Fruit fly (Drosophila melanogaster) whole organism, pupa: Measurements from ENCODE around the gene Srrm1.

Experiments used
- CG10348 ChIP-seq: fragments of 200-800 bp; sonication (Bioruptor generic); IDR thresholded peaks from 2 replicates; pipeline ENCODE4 v1.3.6; 2022; ENCODE audit warnings: missing biosample characterization, missing genetic modification characterization
- CG12605 ChIP-seq: fragments of 200-800 bp; sonication (Bioruptor generic); IDR thresholded peaks from 2 replicates; pipeline ENCODE4 v1.3.6; 2022; ENCODE audit warnings: missing biosample characterization, missing genetic modification characterization
- CG13204 ChIP-seq: fragments of 200-800 bp; sonication (Bioruptor generic); optimal IDR thresholded peaks from 2 replicates; lab custom pipeline; 2018; ENCODE audit warnings: missing biosample characterization, mild to moderate bottlenecking, missing genetic modification characterization, moderate library complexity
- CG14655 ChIP-seq: fragments of 200-800 bp; sonication (Bioruptor generic); optimal IDR thresholded peaks from 3 replicates; lab custom pipeline; 2017; ENCODE audit warnings: mild to moderate bottlenecking, missing biosample characterization, missing genetic modification reagents, missing genetic modification characterization
- CG15710 ChIP-seq: fragments of 200-800 bp; sonication (Bioruptor generic); optimal IDR thresholded peaks from 2 replicates; lab custom pipeline; 2018; ENCODE audit warnings: missing biosample characterization, mild to moderate bottlenecking, missing genetic modification characterization, moderate library complexity
- CG17806 ChIP-seq: fragments of 200-800 bp; sonication (Bioruptor generic); optimal IDR thresholded peaks from 2 replicates; lab custom pipeline; 2018; ENCODE audit warnings: missing biosample characterization, mild to moderate bottlenecking, missing genetic modification characterization, moderate library complexity
- CG32121 ChIP-seq: fragments of 200-800 bp; sonication (Bioruptor generic); IDR thresholded peaks from 2 replicates; pipeline ENCODE4 v1.3.6; 2022; ENCODE audit warnings: missing biosample characterization, missing genetic modification characterization
- CG34367 ChIP-seq: fragments of 200-800 bp; sonication (Bioruptor generic); optimal IDR thresholded peaks from 2 replicates; lab custom pipeline; 2018; ENCODE audit warnings: missing biosample characterization, mild to moderate bottlenecking, missing genetic modification characterization
- CG4496 ChIP-seq: fragments of 200-800 bp; sonication (Bioruptor generic); IDR thresholded peaks from 3 replicates; pipeline ENCODE4 v1.3.6; 2022; ENCODE audit warnings: missing biosample characterization, missing genetic modification characterization
- CG8159 ChIP-seq: fragments of 200-800 bp; sonication (Bioruptor generic); optimal IDR thresholded peaks from 3 replicates; lab custom pipeline; 2018; ENCODE audit warnings: missing biosample characterization, mild to moderate bottlenecking, missing genetic modification characterization, moderate library complexity
- CG8301 ChIP-seq: fragments of 200-800 bp; sonication (Bioruptor generic); optimal IDR thresholded peaks from 2 replicates; lab custom pipeline; 2018; ENCODE audit warnings: missing biosample characterization, mild to moderate bottlenecking, missing genetic modification characterization
- CG9948 ChIP-seq: fragments of 200-800 bp; sonication (Bioruptor generic); optimal IDR thresholded peaks from 2 replicates; lab custom pipeline; 2018; ENCODE audit warnings: missing biosample characterization, mild to moderate bottlenecking, missing genetic modification characterization, moderate library complexity
- D1 ChIP-seq: fragments of 200-800 bp; sonication (Bioruptor generic); optimal IDR thresholded peaks from 2 replicates; lab custom pipeline; 2018; ENCODE audit warnings: missing biosample characterization, mild to moderate bottlenecking, missing genetic modification characterization, moderate library complexity
- EcR ChIP-seq: fragments of 200-800 bp; sonication (Bioruptor generic); optimal IDR thresholded peaks from 3 replicates; lab custom pipeline; 2019; ENCODE audit warnings: missing biosample characterization, missing genetic modification characterization, mild to moderate bottlenecking, moderate library complexity, missing genetic modification reagents
- Ets98B ChIP-seq: fragments of 200-800 bp; sonication (Bioruptor generic); IDR thresholded peaks from 2 replicates; pipeline ENCODE4 v1.3.6; 2022; ENCODE audit warnings: missing biosample characterization, missing genetic modification characterization
- Pif1A ChIP-seq: fragments of 200-800 bp; sonication (Bioruptor generic); optimal IDR thresholded peaks from 3 replicates; lab custom pipeline; 2016; ENCODE audit warnings: missing biosample characterization, missing genetic modification characterization
- Pif1B ChIP-seq: fragments of 200-800 bp; sonication (Bioruptor generic); optimal IDR thresholded peaks from 3 replicates; lab custom pipeline; 2016; ENCODE audit warnings: missing biosample characterization, missing genetic modification characterization
- Snoo ChIP-seq: fragments of 200-800 bp; sonication (Bioruptor generic); optimal IDR thresholded peaks from 3 replicates; lab custom pipeline; 2017; ENCODE audit warnings: missing biosample characterization, mild to moderate bottlenecking, missing genetic modification characterization, inconsistent platforms
- fd96Ca ChIP-seq: fragments of 200-800 bp; sonication (Bioruptor generic); IDR thresholded peaks from 3 replicates; pipeline ENCODE4 v1.3.6; 2022; ENCODE audit warnings: missing biosample characterization, missing genetic modification characterization
- gl ChIP-seq: fragments of 200-800 bp; sonication (Bioruptor generic); optimal IDR thresholded peaks from 2 replicates; lab custom pipeline; 2018; ENCODE audit warnings: missing biosample characterization, mild to moderate bottlenecking, missing genetic modification characterization
- rn ChIP-seq: fragments of 200-800 bp; sonication (Bioruptor generic); IDR thresholded peaks from 2 replicates; pipeline ENCODE4 v1.3.6; 2022; ENCODE audit warnings: missing biosample characterization, missing genetic modification characterization

Gene Srrm1

DNA sequence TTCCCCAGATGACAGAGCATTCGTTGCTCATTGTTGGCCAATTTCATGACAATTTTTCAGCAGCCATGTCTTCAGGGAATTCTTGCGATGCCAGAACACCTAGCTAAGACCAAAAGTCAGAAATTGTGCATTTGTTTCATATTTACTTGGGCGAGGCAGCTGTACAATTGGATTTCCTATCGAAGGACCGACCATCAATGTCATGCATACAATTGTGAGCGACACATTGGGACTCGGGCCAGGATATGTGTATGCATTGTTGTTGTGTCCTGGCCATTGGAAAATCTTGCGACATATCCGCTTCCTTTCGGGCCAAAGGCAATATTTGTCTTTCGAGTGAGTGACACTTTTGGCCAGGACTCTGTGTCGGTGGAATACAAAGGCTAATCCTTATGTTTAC lies 40.7 kb downstream of the Srrm1 start:
- TF ChIP-seq D1 (tag; lab: Kevin White, UChicago) (no peak), CG8301 (no peak)

- TF ChIP-seq CG12605 (GFP tag; lab: Robert Waterston, UW), result no peak
- no peak for TF ChIP-seq CG4496 (GFP tag; lab: Robert Waterston, UW)
- TF ChIP-seq CG14655, result no peak
- TF ChIP-seq Pif1B, result no peak
- TF ChIP-seq fd96Ca (GFP tag; lab: Robert Waterston, UW), result no peak
- no peak for TF ChIP-seq CG8301
- TF ChIP-seq CG9948 (tag; lab: Kevin White, UChicago), result no peak
- TF ChIP-seq EcR, result no peak
- no peak for TF ChIP-seq rn (GFP tag; lab: Robert Waterston, UW)
- no peak for TF ChIP-seq CG10348 (GFP tag; lab: Robert Waterston, UW)
- no peak for TF ChIP-seq CG32121 (GFP tag; lab: Robert Waterston, UW)
These were observed 43.8 kb downstream of the Srrm1 start for dm6 chr3L:13080418-13080817.

- TF ChIP-seq CG32121 (GFP tag; lab: Robert Waterston, UW) (no peak), CG14655 (no peak), CG9948 (tag; lab: Kevin White, UChicago) (no peak), EcR (no peak), rn (GFP tag; lab: Robert Waterston, UW) (no peak), CG17806 (tag; lab: Kevin White, UChicago) (no peak), Ets98B (GFP tag; lab: Robert Waterston, UW) (no peak), Pif1B (no peak)
These were observed 44.8 kb downstream of the Srrm1 start for dm6 chr3L:13081284-13081937.

dm6 chr3L:13083432-13083831 lies 46.8 kb downstream of the Srrm1 start:
- TF ChIP-seq gl (no peak), CG15710 (tag; lab: Kevin White, UChicago) (no peak), CG9948 (tag; lab: Kevin White, UChicago) (no peak), CG4496 (GFP tag; lab: Robert Waterston, UW) (no peak)

DNA sequence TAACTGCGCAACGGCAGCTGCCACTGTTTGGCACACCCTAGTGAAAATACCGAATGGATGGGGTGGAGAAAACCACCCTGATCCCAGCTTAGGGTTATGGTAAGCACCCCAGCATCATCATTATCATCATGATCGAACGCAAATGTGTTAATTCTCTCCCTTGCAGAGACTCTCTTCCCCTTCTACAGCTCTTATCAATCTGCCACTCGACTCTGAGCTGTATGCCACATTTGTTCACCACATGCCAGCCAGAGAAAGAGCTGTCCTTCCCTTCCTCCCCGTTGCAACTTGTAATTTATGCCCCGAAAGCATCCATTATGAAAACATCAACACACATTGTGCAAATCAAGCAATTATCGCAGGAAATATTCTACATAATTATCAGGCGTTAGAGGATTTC lies 47.9 kb downstream of the Srrm1 start:
- TF ChIP-seq D1 (tag; lab: Kevin White, UChicago) (no peak), Pif1A (GFP tag; lab: Kevin White, UChicago) (no peak), CG34367 (tag; lab: Kevin White, UChicago) (no peak), CG13204 (GFP tag; lab: Kevin White, UChicago) (no peak), Snoo (no peak), Ets98B (GFP tag; lab: Robert Waterston, UW) (no peak), fd96Ca (GFP tag; lab: Robert Waterston, UW) (no peak)

dm6 chr3L:13087189-13087588 lies 50.6 kb downstream of the Srrm1 start, which contains the start of gene CG17300:
TSS of gene CG17300 (minus strand) at chr3L:13087289.
- TF ChIP-seq fd96Ca (GFP tag; lab: Robert Waterston, UW) (no peak), CG12605 (GFP tag; lab: Robert Waterston, UW) (no peak), CG17806 (tag; lab: Kevin White, UChicago) (no peak), gl (no peak), CG4496 (GFP tag; lab: Robert Waterston, UW) (no peak), EcR (no peak), CG8301 (no peak), Snoo (no peak)

DNA sequence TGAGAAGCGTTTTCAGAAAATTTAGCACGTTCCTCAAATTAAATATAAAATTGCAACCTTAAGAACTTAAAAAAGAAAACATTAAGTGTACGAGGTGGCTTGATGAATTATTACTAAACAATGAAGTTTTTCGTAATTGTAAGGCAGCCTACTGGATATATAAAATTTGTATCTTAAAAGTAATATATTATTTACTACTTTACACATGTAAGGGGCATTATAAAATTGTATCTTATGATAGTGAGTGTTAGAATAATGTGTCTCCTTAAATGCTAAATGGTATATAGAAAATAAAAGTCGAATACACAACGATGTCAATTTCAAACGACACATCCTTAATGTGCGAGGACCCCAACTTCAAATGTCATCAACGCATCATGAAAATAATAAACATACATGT lies 53.2 kb downstream of the Srrm1 start, which contains the start of gene CG11251:
CG11251 (minus strand) TSS at position 101 of the 400 bp plus-strand sequence.
- TF ChIP-seq fd96Ca (GFP tag; lab: Robert Waterston, UW) (no peak), Snoo (no peak), gl (no peak), CG13204 (GFP tag; lab: Kevin White, UChicago) (no peak), CG8159 (tag; lab: Kevin White, UChicago) (no peak), CG17806 (tag; lab: Kevin White, UChicago) (no peak), Ets98B (GFP tag; lab: Robert Waterston, UW) (no peak), EcR (no peak), CG4496 (GFP tag; lab: Robert Waterston, UW) (no peak), Pif1B (no peak), rn (GFP tag; lab: Robert Waterston, UW) (no peak), CG34367 (tag; lab: Kevin White, UChicago) (no peak), CG32121 (GFP tag; lab: Robert Waterston, UW) (no peak), Pif1A (GFP tag; lab: Kevin White, UChicago) (no peak), CG15710 (tag; lab: Kevin White, UChicago) (no peak), CG8301 (no peak), D1 (tag; lab: Kevin White, UChicago) (no peak), CG9948 (tag; lab: Kevin White, UChicago) (no peak), CG14655 (no peak)
- TF ChIP-seq, all 21 proteins: peak for 0
